Worm (Caenorhabditis elegans): ENCODE results near the gene sre-44.

The sre-44 gene

DNA sequence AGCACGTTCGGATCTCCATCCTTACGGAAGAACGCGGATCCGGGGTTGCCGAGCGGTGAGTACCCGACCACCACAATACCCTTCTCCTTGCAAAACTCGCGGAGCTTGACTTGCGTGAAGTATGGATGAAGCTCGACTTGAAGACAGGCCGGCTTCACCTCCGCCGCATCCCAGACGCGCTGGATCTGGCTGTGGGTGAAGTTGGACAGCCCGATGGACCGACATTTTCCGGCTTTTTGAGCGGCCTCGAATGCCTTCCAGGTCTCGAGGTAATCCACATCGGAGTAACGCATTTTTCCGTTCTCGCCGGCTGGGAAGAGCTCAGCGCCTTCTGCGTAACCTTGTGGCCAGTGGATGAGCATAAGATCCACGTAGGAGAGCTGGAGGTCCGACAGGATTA, 22.8 kb downstream of the sre-44 start:
- TF ChIP-seq zfp-2 (tag; optimal IDR thresholded peaks at IDR 0.05): no peak
- TF ChIP-seq hlh-11 (tag; optimal IDR thresholded peaks at IDR 0.05): no peak
- no peak for TF ChIP-seq nhr-77 (tag; optimal IDR thresholded peaks at IDR 0.05)
- TF ChIP-seq ZK337.2 (GFP tag; IDR thresholded peaks at IDR 0.05): no peak
- peak; percentile 82 for TF ChIP-seq set-16 (GFP tag; IDR thresholded peaks at IDR 0.05)
- TF ChIP-seq daf-8 (GFP tag; IDR thresholded peaks at IDR 0.05): no peak
- no peak for TF ChIP-seq ces-1 (GFP tag; optimal IDR thresholded peaks at IDR 0.05)
- peak; percentile 87 for TF ChIP-seq aha-1 (tag)
- peak; percentile 54 for TF ChIP-seq nhr-42 (GFP tag; IDR thresholded peaks at IDR 0.05)
- no peak for TF ChIP-seq ceh-20 (GFP tag; IDR thresholded peaks at IDR 0.05)
- TF ChIP-seq aly-2 (tag; optimal IDR thresholded peaks at IDR 0.05): no peak
- no peak for TF ChIP-seq nhr-28 (tag; optimal IDR thresholded peaks at IDR 0.05)
- TF ChIP-seq egl-43 (GFP tag; IDR thresholded peaks at IDR 0.05): 0 out of 2 replicates have a peak, but pooled peaks have one; percentile 32
- TF ChIP-seq T20F7.1 (GFP tag; optimal IDR thresholded peaks at IDR 0.05): no peak
- no peak for TF ChIP-seq lim-7 (GFP tag; IDR thresholded peaks at IDR 0.05)
- no peak for TF ChIP-seq ceh-82 (tag; optimal IDR thresholded peaks at IDR 0.05)

DNA sequence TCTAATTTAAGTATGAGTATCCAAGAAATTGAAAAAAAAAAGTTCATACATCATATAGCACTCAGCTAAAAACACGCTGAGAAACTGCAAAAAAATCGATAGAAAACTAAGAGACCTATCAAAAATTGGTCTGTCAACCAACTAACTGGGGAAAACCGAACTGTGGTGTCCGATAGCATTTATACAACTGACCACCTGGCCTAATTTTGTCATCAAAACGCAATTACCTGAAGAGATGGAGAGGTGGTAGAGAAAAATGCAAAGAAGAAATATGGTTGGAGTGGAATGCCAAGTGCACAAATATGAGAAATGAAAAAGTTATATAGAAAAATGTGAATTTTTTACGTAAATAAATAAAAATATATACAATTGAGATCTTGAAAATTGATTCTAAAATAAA, 24.1 kb downstream of the sre-44 start, which contains the start of gene Y39G8B.1:
TSS of gene Y39G8B.1 (minus strand) at position 299 of the 400 bp plus-strand sequence.
- no peak for TF ChIP-seq dmd-9 (GFP tag; IDR thresholded peaks at IDR 0.05)
- TF ChIP-seq hmg-1.1 (GFP tag; IDR thresholded peaks at IDR 0.05): no peak
- TF ChIP-seq dmd-6 (GFP tag; IDR thresholded peaks at IDR 0.05): 0 out of 2 replicates have a peak, but pooled peaks have one; percentile 19
- TF ChIP-seq Y75B8A.6 (GFP tag; IDR thresholded peaks at IDR 0.05): no peak
- no peak for TF ChIP-seq ces-1 (GFP tag; optimal IDR thresholded peaks at IDR 0.05)
- no peak for TF ChIP-seq ceh-62 (tag; optimal IDR thresholded peaks at IDR 0.05)
- TF ChIP-seq tag-97 (GFP tag; IDR thresholded peaks at IDR 0.05): no peak
- no peak for TF ChIP-seq madf-5 (GFP tag; IDR thresholded peaks at IDR 0.05)
- TF ChIP-seq mxl-2 (GFP tag; conservative IDR thresholded peaks at IDR 0.05): no peak
- no peak for TF ChIP-seq ctbp-1 (GFP tag; IDR thresholded peaks at IDR 0.05)
- TF ChIP-seq zag-1 (tag; optimal IDR thresholded peaks at IDR 0.05): no peak
- no peak for TF ChIP-seq F37D6.2 (tag; optimal IDR thresholded peaks at IDR 0.05)
- no peak for TF ChIP-seq lin-39 (tag; optimal IDR thresholded peaks at IDR 0.05)
- TF ChIP-seq egl-43 (GFP tag; IDR thresholded peaks at IDR 0.05): no peak
- no peak for TF ChIP-seq nhr-41 (GFP tag; IDR thresholded peaks at IDR 0.05)
- no peak for TF ChIP-seq D1046.2 (GFP tag; IDR thresholded peaks at IDR 0.05)
- TF ChIP-seq zfp-3 (GFP tag; conservative IDR thresholded peaks at IDR 0.05): no peak
- TF ChIP-seq daf-16 (GFP tag; optimal IDR thresholded peaks at IDR 0.05): no peak
- peak; percentile 41 for TF ChIP-seq daf-16 (tag; optimal IDR thresholded peaks at IDR 0.05)
- peak in 1 of 2 experiments; percentile 40 for TF ChIP-seq lsy-2 (tag; optimal IDR thresholded peaks at IDR 0.05)
- no peak for TF ChIP-seq aly-2 (tag; optimal IDR thresholded peaks at IDR 0.05)
- TF ChIP-seq php-3 (GFP tag; IDR thresholded peaks at IDR 0.05): no peak
- TF ChIP-seq snpc-1.2 (GFP tag; IDR thresholded peaks at IDR 0.05): no peak
- TF ChIP-seq Y5F2A.4 (GFP tag; optimal IDR thresholded peaks at IDR 0.05): no peak
- TF ChIP-seq arid-1 (GFP tag; conservative IDR thresholded peaks at IDR 0.05): no peak
- no peak for TF ChIP-seq unc-39 (tag; optimal IDR thresholded peaks at IDR 0.05)
- TF ChIP-seq nhr-10 (tag; optimal IDR thresholded peaks at IDR 0.05): no peak
- TF ChIP-seq rbr-2 (tag; optimal IDR thresholded peaks at IDR 0.05): no peak
- TF ChIP-seq jun-1 (tag; optimal IDR thresholded peaks at IDR 0.05): no peak
- peak; percentile 17 for TF ChIP-seq mxl-3 (GFP tag; optimal IDR thresholded peaks at IDR 0.05)
- TF ChIP-seq ama-1 (optimal IDR thresholded peaks at IDR 0.05): no peak
- no peak for TF ChIP-seq Y48G9A.11 (GFP tag; IDR thresholded peaks at IDR 0.05)
- TF ChIP-seq ceh-28 (tag; optimal IDR thresholded peaks at IDR 0.05): no peak
- TF ChIP-seq F49E8.2 (tag; optimal IDR thresholded peaks at IDR 0.05; ENCODE audit: borderline replicate concordance): no peak
- no peak for TF ChIP-seq gei-8 (GFP tag; optimal IDR thresholded peaks at IDR 0.05)
- peak; percentile 46 for TF ChIP-seq nhr-77 (tag; optimal IDR thresholded peaks at IDR 0.05)
- no peak for TF ChIP-seq set-16 (GFP tag; IDR thresholded peaks at IDR 0.05)
- peak; percentile 51 for TF ChIP-seq nhr-28 (tag; optimal IDR thresholded peaks at IDR 0.05)
- TF ChIP-seq nhr-25 (tag; optimal IDR thresholded peaks at IDR 0.05; ENCODE audit: borderline replicate concordance, insufficient read depth): no peak
- no peak for TF ChIP-seq lin-1 (GFP tag; IDR thresholded peaks at IDR 0.05)
- TF ChIP-seq mes-2 (tag; optimal IDR thresholded peaks at IDR 0.05; ENCODE audit: poor library complexity, severe bottlenecking): peak; percentile 36
